Fruit fly (Drosophila melanogaster) whole organism, wandering third instar larva: ENCODE measurements around the gene Hat1.

ENCODE experiments used
- Dfd ChIP-seq: fragments of >200 bp; optimal IDR thresholded peaks from 2 replicates; lab custom pipeline; 2017; ENCODE audit warnings: missing biosample characterization, missing genetic modification characterization
- Dif ChIP-seq: fragments of 200-275, 200-300 bp; sonication (Bioruptor generic); optimal IDR thresholded peaks from 2 replicates; lab custom pipeline; 2018; ENCODE audit warnings: missing biosample characterization, missing genetic modification characterization; ENCODE audit not compliant: partially characterized antibody
- Hnf4 ChIP-seq: fragments of 200-800 bp; sonication (Bioruptor generic); optimal IDR thresholded peaks from 2 replicates; lab custom pipeline; 2016; ENCODE audit warnings: missing biosample characterization, mild to moderate bottlenecking, missing genetic modification characterization
- Hr78 ChIP-seq: fragments of >200 bp; optimal IDR thresholded peaks from 2 replicates; lab custom pipeline; 2017; ENCODE audit warnings: missing biosample characterization, missing genetic modification characterization
- Hr83 ChIP-seq: fragments of 200-300 bp; sonication (Bioruptor generic); optimal IDR thresholded peaks from 2 replicates; lab custom pipeline; 2016; ENCODE audit warnings: missing biosample characterization, mild to moderate bottlenecking, missing genetic modification characterization, moderate library complexity; ENCODE audit not compliant: poor library complexity, severe bottlenecking
- Myc ChIP-seq: fragments of >200 bp; optimal IDR thresholded peaks from 2 replicates; lab custom pipeline; 2017
- br ChIP-seq: fragments of 200-800 bp; sonication (Bioruptor generic); optimal IDR thresholded peaks from 2 replicates; lab custom pipeline; 2016; ENCODE audit warnings: missing biosample characterization, missing genetic modification characterization
- dl ChIP-seq, 2 experiments: fragments of 175-275, 200-275 bp in 1 of 2; fragments of 200-275 bp in 1 of 2; sonication (Bioruptor generic); optimal IDR thresholded peaks; lab custom pipeline; 2018; ENCODE audit warnings: mild to moderate bottlenecking in 2 of 2, missing biosample characterization in 2 of 2, missing genetic modification characterization in 2 of 2, moderate library complexity in 2 of 2; ENCODE audit not compliant: partially characterized antibody in 2 of 2, insufficient read depth in 1 of 2
- fru ChIP-seq: fragments of 200-800 bp; sonication (Bioruptor generic); optimal IDR thresholded peaks from 3 replicates; lab custom pipeline; 2016; ENCODE audit warnings: missing biosample characterization, mild to moderate bottlenecking, missing genetic modification characterization
- jim ChIP-seq: fragments of 175-275, 200-325 bp; sonication (Bioruptor generic); optimal IDR thresholded peaks from 2 replicates; lab custom pipeline; 2016; ENCODE audit warnings: missing biosample characterization, mild to moderate bottlenecking, missing genetic modification characterization
- psq ChIP-seq: fragments of 200-800 bp; sonication (Bioruptor generic); optimal IDR thresholded peaks from 3 replicates; lab custom pipeline; 2017; ENCODE audit warnings: missing biosample characterization, mild to moderate bottlenecking, missing genetic modification characterization, moderate library complexity
- rgr ChIP-seq: fragments of 200-800 bp; sonication (Bioruptor generic); optimal IDR thresholded peaks from 3 replicates; lab custom pipeline; 2016; ENCODE audit warnings: missing biosample characterization, mild to moderate bottlenecking, missing genetic modification characterization
- sage ChIP-seq: fragments of 200-800 bp; sonication (Bioruptor generic); optimal IDR thresholded peaks from 2 replicates; lab custom pipeline; 2016; ENCODE audit warnings: missing biosample characterization, mild to moderate bottlenecking, missing genetic modification characterization
- usp ChIP-seq: fragments of >200 bp; optimal IDR thresholded peaks from 2 replicates; lab custom pipeline; 2017; ENCODE audit warnings: missing biosample characterization, missing genetic modification characterization

dm6 chr3R:5760980-5761379 lies 28.2 kb downstream of the Hat1 start:
- no peak for TF ChIP-seq Dfd (GFP tag; lab: Kevin White, UChicago)
- TF ChIP-seq Dif, result no peak
- TF ChIP-seq usp (GFP tag; lab: Kevin White, UChicago), result no peak
- TF ChIP-seq Hnf4 (GFP tag; lab: Kevin White, UChicago), result no peak
- TF ChIP-seq psq, result no peak
- TF ChIP-seq rgr (GFP tag; lab: Kevin White, UChicago), result no peak
- TF ChIP-seq Myc (lab: Kevin White, UChicago), result no peak
- TF ChIP-seq jim (GFP tag; lab: Kevin White, UChicago), result no peak
- TF ChIP-seq Hr78 (GFP tag; lab: Kevin White, UChicago), result no peak
- TF ChIP-seq dl (GFP tag; optimal IDR thresholded peaks at IDR 0.05; lab: Kevin White, UChicago; ENCODE audit: insufficient read depth in 1 of 2, partially characterized antibody in 2 of 2), result no peak
- TF ChIP-seq br (GFP tag; lab: Kevin White, UChicago), result no peak
- TF ChIP-seq sage (GFP tag; lab: Kevin White, UChicago), result no peak
- TF ChIP-seq Hr83, result no peak
- TF ChIP-seq fru (GFP tag; lab: Kevin White, UChicago), result no peak
